Worm (Caenorhabditis elegans) whole organism, young adult: ENCODE measurements around the gene syd-9.

Source experiments
- B0035.1 ChIP-seq: sonication (generic microtip); optimal IDR thresholded peaks from 2 replicates; lab custom pipeline; 2016; ENCODE audit warnings: missing genetic modification characterization, mild to moderate bottlenecking, missing compliant biosample characterization, missing genotype, missing genetic modification reagents
- B0261.1 ChIP-seq: sonication (generic microtip); optimal IDR thresholded peaks from 2 replicates; lab custom pipeline; 2016; ENCODE audit warnings: mild to moderate bottlenecking, missing genetic modification characterization, moderate library complexity, missing compliant biosample characterization
- B0336.3 ChIP-seq: fragments of 200-800 bp; sonication (Bioruptor generic); IDR thresholded peaks from 2 replicates; pipeline ENCODE4 v1.3.6; 2022; ENCODE audit warnings: missing genetic modification characterization, missing compliant biosample characterization
- D2030.7 ChIP-seq: fragments of 200-800 bp; sonication (Bioruptor generic); IDR thresholded peaks from 2 replicates; pipeline ENCODE4 v1.3.6; 2022; ENCODE audit warnings: missing genetic modification reagents, missing genetic modification characterization, missing compliant biosample characterization
- F39B2.1 ChIP-seq: fragments of 200-800 bp; sonication (Bioruptor generic); IDR thresholded peaks from 2 replicates; pipeline ENCODE4 v1.3.6; 2022; ENCODE audit warnings: missing genetic modification reagents, missing genetic modification characterization, missing compliant biosample characterization
- F52B5.7 ChIP-seq: sonication (generic microtip); optimal IDR thresholded peaks from 2 replicates; lab custom pipeline; 2016; ENCODE audit warnings: mild to moderate bottlenecking, missing genetic modification characterization, missing compliant biosample characterization
- T07F8.4 ChIP-seq: sonication (generic microtip); optimal IDR thresholded peaks from 2 replicates; lab custom pipeline; 2016; ENCODE audit warnings: mild to moderate bottlenecking, missing genetic modification characterization, moderate library complexity, missing compliant biosample characterization
- Y56A3A.18 ChIP-seq: fragments of 200-800 bp; sonication (Bioruptor generic); IDR thresholded peaks from 2 replicates; pipeline ENCODE4 v1.3.6; 2022; ENCODE audit warnings: missing genetic modification reagents, missing genetic modification characterization, missing compliant biosample characterization
- Y67H2A.10 ChIP-seq: fragments of 200-800 bp; sonication (Bioruptor generic); conservative IDR thresholded peaks from 2 replicates; pipeline ENCODE4 v1.3.6; 2022; ENCODE audit warnings: missing genetic modification reagents, missing genetic modification characterization, missing compliant biosample characterization
- Y95B8A.8 ChIP-seq: fragments of 200-800 bp; sonication (Bioruptor generic); IDR thresholded peaks from 2 replicates; pipeline ENCODE4 v1.3.6; 2022; ENCODE audit warnings: missing genetic modification reagents, missing genetic modification characterization, missing compliant biosample characterization
- aptf-2 ChIP-seq: fragments of 200-800 bp; sonication (Bioruptor generic); conservative IDR thresholded peaks from 2 replicates; pipeline ENCODE4 v1.3.6; 2022; ENCODE audit warnings: missing genetic modification reagents, missing genetic modification characterization, missing compliant biosample characterization
- atf-7 ChIP-seq: sonication (generic microtip); optimal IDR thresholded peaks from 2 replicates; lab custom pipeline; 2017; ENCODE audit warnings: mild to moderate bottlenecking, missing genetic modification characterization, missing compliant biosample characterization
- athp-1 ChIP-seq: sonication (generic microtip); optimal IDR thresholded peaks from 2 replicates; lab custom pipeline; 2017; ENCODE audit warnings: mild to moderate bottlenecking, missing genetic modification characterization, missing compliant biosample characterization
- bed-1 ChIP-seq: fragments of 200-800 bp; sonication (Bioruptor generic); IDR thresholded peaks from 2 replicates; pipeline ENCODE4 v1.3.6; 2022; ENCODE audit warnings: missing genetic modification reagents, missing genetic modification characterization, missing compliant biosample characterization
- cebp-1 ChIP-seq, 2 experiments: fragments of 200-800 bp in 1 of 2; sonication (Bioruptor generic) in 1 of 2; sonication (generic microtip) in 1 of 2; IDR thresholded peaks in 1 of 2; optimal IDR thresholded peaks in 1 of 2; 2 replicates each; pipeline versions ENCODE4 v1.3.6 to Lab custom; 2017 to 2022; ENCODE audit warnings: missing compliant biosample characterization in 2 of 2, missing genetic modification characterization in 2 of 2, mild to moderate bottlenecking in 1 of 2, missing genetic modification reagents in 1 of 2, moderate library complexity in 1 of 2
- cebp-2 ChIP-seq: fragments of 200-800 bp; sonication (Bioruptor generic); IDR thresholded peaks from 2 replicates; pipeline ENCODE4 v1.3.6; 2022; ENCODE audit warnings: missing genetic modification characterization, missing compliant biosample characterization
- ceh-27 ChIP-seq: fragments of 200-800 bp; sonication (Bioruptor generic); optimal IDR thresholded peaks from 2 replicates; lab custom pipeline; 2018; ENCODE audit warnings: mild to moderate bottlenecking, missing genetic modification characterization, moderate library complexity, missing compliant biosample characterization
- dpff-1 ChIP-seq: sonication (generic microtip); optimal IDR thresholded peaks from 2 replicates; lab custom pipeline; 2017; ENCODE audit warnings: mild to moderate bottlenecking, missing genetic modification characterization, missing compliant biosample characterization
- dpl-1 ChIP-seq: fragments of 150-350 bp; optimal IDR thresholded peaks from 2 replicates; lab custom pipeline; 2014; ENCODE audit warnings: missing biosample characterization, missing genetic modification reagents, missing genetic modification characterization
- efl-1 ChIP-seq: fragments of 150-350 bp; optimal IDR thresholded peaks from 2 replicates; lab custom pipeline; 2014; ENCODE audit warnings: missing biosample characterization, missing genetic modification reagents, missing genetic modification characterization
- ets-4 ChIP-seq: fragments of 200-800 bp; sonication (Bioruptor generic); optimal IDR thresholded peaks from 2 replicates; lab custom pipeline; 2018; ENCODE audit warnings: mild to moderate bottlenecking, missing genetic modification characterization, missing compliant biosample characterization
- him-1 ChIP-seq: sonication (generic microtip); optimal IDR thresholded peaks from 2 replicates; lab custom pipeline; 2016; ENCODE audit warnings: missing genotype, missing genetic modification reagents, missing genetic modification characterization, missing compliant biosample characterization
- hlh-12 ChIP-seq: sonication (generic microtip); optimal IDR thresholded peaks from 2 replicates; lab custom pipeline; 2016; ENCODE audit warnings: missing genetic modification characterization, missing compliant biosample characterization
- lag-1 ChIP-seq: fragments of 200-800 bp; sonication (Bioruptor generic); IDR thresholded peaks from 2 replicates; pipeline ENCODE4 v1.3.6; 2022; ENCODE audit warnings: missing genetic modification reagents, missing genetic modification characterization, missing compliant biosample characterization
- let-526 ChIP-seq: fragments of 200-800 bp; sonication (Bioruptor generic); IDR thresholded peaks from 2 replicates; pipeline ENCODE4 v1.3.6; 2022; ENCODE audit warnings: missing genetic modification reagents, missing genetic modification characterization, missing compliant biosample characterization
- let-607 ChIP-seq, 2 experiments: fragments of 200-800 bp in 1 of 2; sonication (Bioruptor generic) in 1 of 2; sonication (generic microtip) in 1 of 2; optimal IDR thresholded peaks; 2 replicates each; lab custom pipeline; 2016 to 2018; ENCODE audit warnings: mild to moderate bottlenecking in 2 of 2, missing compliant biosample characterization in 2 of 2, missing genetic modification characterization in 2 of 2, moderate library complexity in 2 of 2, missing genotype in 1 of 2
- lin-26 ChIP-seq: fragments of 200-800 bp; sonication (Bioruptor generic); IDR thresholded peaks from 2 replicates; pipeline ENCODE4 v1.3.6; 2022; ENCODE audit warnings: missing genetic modification reagents, missing genetic modification characterization, missing compliant biosample characterization
- lin-35 ChIP-seq, 3 experiments: fragments of 150-350 bp in 2 of 3; sonication (generic microtip) in 1 of 3; optimal IDR thresholded peaks; 2 replicates each; lab custom pipeline; 2014 to 2018; ENCODE audit warnings: missing biosample characterization in 3 of 3, missing genetic modification characterization in 3 of 3, missing genetic modification reagents in 3 of 3
- lir-1 ChIP-seq: fragments of 200-800 bp; sonication (Bioruptor generic); conservative IDR thresholded peaks from 2 replicates; pipeline ENCODE4 v1.3.6; 2022; ENCODE audit warnings: missing genetic modification reagents, missing genetic modification characterization, missing compliant biosample characterization
- madf-3 ChIP-seq: fragments of 200-800 bp; sonication (Bioruptor generic); IDR thresholded peaks from 2 replicates; pipeline ENCODE4 v1.3.6; 2022; ENCODE audit warnings: missing genetic modification reagents, missing genetic modification characterization, missing compliant biosample characterization
- mel-28 ChIP-seq: sonication (generic microtip); optimal IDR thresholded peaks from 2 replicates; lab custom pipeline; 2016; ENCODE audit warnings: borderline replicate concordance, mild to moderate bottlenecking, missing genetic modification characterization, missing compliant biosample characterization
- mxl-1 ChIP-seq: sonication (generic microtip); optimal IDR thresholded peaks from 2 replicates; lab custom pipeline; 2016; ENCODE audit warnings: missing genetic modification characterization, missing compliant biosample characterization
- nfya-2 ChIP-seq: fragments of 200-800 bp; sonication (Bioruptor generic); IDR thresholded peaks from 2 replicates; pipeline ENCODE4 v1.3.6; 2022; ENCODE audit warnings: missing genetic modification reagents, missing genetic modification characterization, missing compliant biosample characterization
- nfyb-1 ChIP-seq: fragments of 200-800 bp; sonication (Bioruptor generic); IDR thresholded peaks from 2 replicates; pipeline ENCODE4 v1.3.6; 2022; ENCODE audit warnings: missing genetic modification reagents, missing genetic modification characterization, missing compliant biosample characterization
- nhr-179 ChIP-seq: sonication (generic microtip); optimal IDR thresholded peaks from 2 replicates; lab custom pipeline; 2016; ENCODE audit warnings: mild to moderate bottlenecking, missing genetic modification characterization, missing compliant biosample characterization
- nhr-27 ChIP-seq: fragments of 200-800 bp; sonication (Bioruptor generic); optimal IDR thresholded peaks from 2 replicates; lab custom pipeline; 2018; ENCODE audit warnings: mild to moderate bottlenecking, missing genetic modification characterization, moderate library complexity, missing compliant biosample characterization
- pha-4 ChIP-seq: fragments of 150-350 bp; sonication (generic microtip); optimal IDR thresholded peaks from 2 replicates; lab custom pipeline; 2014; ENCODE audit warnings: missing biosample characterization, missing genetic modification reagents, missing genetic modification characterization
- rpc-1 ChIP-seq, 2 experiments: fragments of 150-350 bp in 1 of 2; sonication (generic microtip) in 1 of 2; optimal IDR thresholded peaks; 2 replicates each; lab custom pipeline; 2014 to 2018; ENCODE audit warnings: missing biosample characterization in 1 of 2, missing genetic modification characterization in 1 of 2, missing genetic modification reagents in 1 of 2, missing genotype in 1 of 2
- snpc-3.4 ChIP-seq: sonication (generic microtip); optimal IDR thresholded peaks from 2 replicates; lab custom pipeline; 2017; ENCODE audit warnings: missing genetic modification characterization, mild to moderate bottlenecking, missing compliant biosample characterization, antibody characterized with exemption, moderate library complexity, missing genotype, missing genetic modification reagents
- sptf-2 ChIP-seq: fragments of 200-800 bp; sonication (Bioruptor generic); optimal IDR thresholded peaks from 2 replicates; lab custom pipeline; 2018; ENCODE audit warnings: mild to moderate bottlenecking, missing genetic modification characterization, missing compliant biosample characterization
- tbp1 ChIP-seq: fragments of 200-800 bp; sonication (Bioruptor generic); optimal IDR thresholded peaks from 2 replicates; lab custom pipeline; 2018; ENCODE audit warnings: mild to moderate bottlenecking, missing genetic modification characterization, missing compliant biosample characterization
- tbx-9 ChIP-seq: sonication (generic microtip); optimal IDR thresholded peaks from 2 replicates; lab custom pipeline; 2016; ENCODE audit warnings: borderline replicate concordance, missing genetic modification characterization, inconsistent platforms, missing compliant biosample characterization
- tlf-1 ChIP-seq: fragments of 200-800 bp; sonication (Bioruptor generic); optimal IDR thresholded peaks from 2 replicates; lab custom pipeline; 2018; ENCODE audit warnings: mild to moderate bottlenecking, missing genetic modification characterization, missing compliant biosample characterization
- xnd-1 ChIP-seq: sonication (generic microtip); optimal IDR thresholded peaks from 2 replicates; lab custom pipeline; 2016; ENCODE audit warnings: missing genotype, missing genetic modification reagents, missing genetic modification characterization, missing compliant biosample characterization
- zfh-2 ChIP-seq: fragments of 200-800 bp; sonication (Bioruptor generic); conservative IDR thresholded peaks from 2 replicates; pipeline ENCODE4 v1.3.6; 2022; ENCODE audit warnings: missing genetic modification reagents, missing genetic modification characterization, missing compliant biosample characterization
- ztf-25 ChIP-seq: fragments of 200-800 bp; sonication (Bioruptor generic); IDR thresholded peaks from 2 replicates; pipeline ENCODE4 v1.3.6; 2022; ENCODE audit warnings: missing genetic modification reagents, missing genetic modification characterization, missing compliant biosample characterization
- ztf-3 ChIP-seq: fragments of 200-800 bp; sonication (Bioruptor generic); optimal IDR thresholded peaks from 2 replicates; lab custom pipeline; 2018; ENCODE audit warnings: mild to moderate bottlenecking, missing genetic modification characterization, missing compliant biosample characterization

Gene syd-9

DNA sequence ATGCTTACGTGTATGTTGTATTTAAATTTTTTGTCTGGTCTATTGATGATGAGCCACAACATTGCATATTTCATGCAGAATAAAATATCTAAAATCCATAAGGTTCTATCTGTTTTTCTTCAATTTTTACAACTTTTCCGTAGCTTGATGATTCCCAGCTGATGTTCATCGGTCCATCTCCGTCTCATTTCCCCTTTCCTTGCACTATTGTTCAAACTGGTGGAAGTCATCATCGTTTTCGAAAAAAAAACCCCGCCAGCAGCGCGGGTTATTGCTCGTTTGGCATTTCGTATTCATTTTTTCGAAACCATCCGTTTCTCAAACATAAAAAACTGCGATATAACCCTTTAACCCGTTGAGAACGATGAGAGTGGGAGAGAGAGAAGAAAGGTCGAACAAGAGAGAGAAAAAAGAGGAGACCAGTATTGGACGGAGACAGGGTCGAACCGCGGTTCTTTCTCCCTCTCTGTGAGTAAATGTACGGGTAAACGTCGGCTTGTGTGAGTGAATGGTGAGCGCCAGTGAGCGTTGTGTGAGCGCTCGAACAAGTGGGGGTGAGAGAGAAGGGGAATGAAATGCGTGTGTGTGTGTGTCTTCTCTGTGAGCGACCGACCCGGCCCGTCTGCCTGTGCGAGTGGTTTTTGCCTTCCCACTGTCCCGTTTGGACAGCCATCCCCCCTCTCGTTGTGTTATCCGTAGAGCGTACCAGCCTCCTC, 46.9 kb downstream of the syd-9 start (continued):
- TF ChIP-seq lag-1 (GFP tag; lab: Robert Waterston, UW), result no peak
- TF ChIP-seq bed-1 (GFP tag; lab: Robert Waterston, UW), result no peak
- TF ChIP-seq nfya-2 (GFP tag; lab: Robert Waterston, UW), result no peak
- no peak for TF ChIP-seq F39B2.1 (GFP tag; lab: Robert Waterston, UW)
- no peak for TF ChIP-seq ztf-25 (GFP tag; lab: Robert Waterston, UW)
- no peak for TF ChIP-seq athp-1
- no peak for TF ChIP-seq nhr-27 (tag; lab: Kevin White, UChicago)
- no peak for TF ChIP-seq Y95B8A.8 (GFP tag; lab: Robert Waterston, UW)
- no peak for TF ChIP-seq snpc-3.4 (tag; lab: Kevin White, UChicago)
- no peak for TF ChIP-seq madf-3 (GFP tag; lab: Robert Waterston, UW)
- TF ChIP-seq T07F8.4, result no peak
- TF ChIP-seq mxl-1 (tag; lab: Kevin White, UChicago), result no peak
- TF ChIP-seq tbp1, result peak; percentile 61
- TF ChIP-seq B0261.1, result peak; percentile 11
- TF ChIP-seq Y67H2A.10 (GFP tag; lab: Robert Waterston, UW), result no peak
- TF ChIP-seq Y56A3A.18 (GFP tag; lab: Robert Waterston, UW), result 0 out of 2 replicates have a peak, but pooled peaks have one; percentile 50
- no peak for TF ChIP-seq tbx-9 (tag; lab: Kevin White, UChicago)
- TF ChIP-seq hlh-12 (tag; lab: Kevin White, UChicago), result no peak
- TF ChIP-seq nhr-179 (tag; lab: Kevin White, UChicago), result no peak
- TF ChIP-seq xnd-1, result no peak
- TF ChIP-seq ceh-27, result peak; percentile 93
- TF ChIP-seq tlf-1 (GFP tag; lab: Kevin White, UChicago), result no peak
- TF ChIP-seq F52B5.7, result no peak
- TF ChIP-seq cebp-2 (GFP tag; lab: Robert Waterston, UW), result no peak
- TF ChIP-seq B0035.1, result peak; percentile 51
- TF ChIP-seq let-526 (GFP tag; lab: Robert Waterston, UW), result 0 out of 2 replicates have a peak, but pooled peaks have one; percentile 38
- peak; percentile 72 for TF ChIP-seq cebp-1 (GFP tag; IDR thresholded peaks at IDR 0.05; lab: Robert Waterston, UW)
- peak; percentile 89 for TF ChIP-seq cebp-1 (tag; optimal IDR thresholded peaks at IDR 0.05; lab: Kevin White, UChicago)
- no peak for TF ChIP-seq ets-4
- TF ChIP-seq let-607 (tag; optimal IDR thresholded peaks at IDR 0.05; lab: Kevin White, UChicago), result peak; percentile 2 to 61
- no peak for TF ChIP-seq him-1 (tag; lab: Kevin White, UChicago)
- no peak for TF ChIP-seq rpc-1 (optimal IDR thresholded peaks at IDR 0.05; lab: Kevin White, UChicago)
- TF ChIP-seq rpc-1 (tag; optimal IDR thresholded peaks at IDR 0.05; lab: Kevin White, UChicago), result no peak
- TF ChIP-seq nfyb-1 (GFP tag; lab: Robert Waterston, UW), result peak; percentile 86
- TF ChIP-seq dpl-1, result no peak
- TF ChIP-seq B0336.3, result peak; percentile 89
- TF ChIP-seq pha-4 (tag; lab: Kevin White, UChicago), result peak; percentile 38
- TF ChIP-seq mel-28 (tag; lab: Kevin White, UChicago), result no peak
- TF ChIP-seq zfh-2 (GFP tag; lab: Robert Waterston, UW), result peak; percentile 98
- TF ChIP-seq sptf-2 (GFP tag; lab: Kevin White, UChicago), result no peak
- TF ChIP-seq aptf-2, result no peak
- no peak; the same call in 1 of the 2 replicates for TF ChIP-seq lin-26 (GFP tag; lab: Robert Waterston, UW)
- peak; percentile 46 for TF ChIP-seq atf-7 (tag; lab: Kevin White, UChicago)
- peak in 1 of 3 experiments; percentile 54 for TF ChIP-seq lin-35 (GFP tag; optimal IDR thresholded peaks at IDR 0.05; lab: Kevin White, UChicago)
- no peak for TF ChIP-seq D2030.7
- no peak for TF ChIP-seq dpff-1 (tag; lab: Kevin White, UChicago)
- TF ChIP-seq lir-1 (GFP tag; lab: Robert Waterston, UW), result peak; percentile 100
- no peak for TF ChIP-seq efl-1
- no peak for TF ChIP-seq ztf-3 (GFP tag; lab: Kevin White, UChicago)
